Worm (Caenorhabditis elegans) whole organism, L1 larva: Measurements from ENCODE around the gene Y116A8C.40.

Experiments
- C16A3.4 ChIP-seq: fragments of 150-350 bp; optimal IDR thresholded peaks from 2 replicates; lab custom pipeline; 2014; ENCODE audit warnings: missing biosample characterization, missing genetic modification characterization
- F16B12.6 ChIP-seq: fragments of 150-350 bp; optimal IDR thresholded peaks from 2 replicates; lab custom pipeline; 2014; ENCODE audit warnings: missing biosample characterization, missing genetic modification characterization
- ceh-63 ChIP-seq: fragments of 200-800 bp; sonication (Bioruptor generic); optimal IDR thresholded peaks from 2 replicates; lab custom pipeline; 2018; ENCODE audit warnings: mild to moderate bottlenecking, missing genetic modification characterization, missing compliant biosample characterization
- ceh-8 ChIP-seq: fragments of 200-800 bp; sonication (Bioruptor generic); optimal IDR thresholded peaks from 2 replicates; lab custom pipeline; 2018; ENCODE audit warnings: mild to moderate bottlenecking, missing genetic modification characterization, moderate library complexity, missing compliant biosample characterization
- dpl-1 ChIP-seq, 3 experiments: fragments of 150-350 bp in 2 of 3; sonication (generic microtip) in 1 of 3; optimal IDR thresholded peaks; 2 replicates each; lab custom pipeline; 2014 to 2017; ENCODE audit warnings: missing biosample characterization in 3 of 3, missing genetic modification characterization in 3 of 3, missing genetic modification reagents in 3 of 3
- efl-1 ChIP-seq, 4 experiments: fragments of 150-350 bp; optimal IDR thresholded peaks in 3 of 4; peaks in 1 of 4; 1 replicate in 1 of 4; 2 replicates in 3 of 4; lab custom pipeline; 2014; ENCODE audit warnings: missing biosample characterization in 2 of 4, missing genetic modification characterization in 2 of 4, missing genetic modification reagents in 2 of 4
- efl-3 ChIP-seq: fragments of 200-800 bp; sonication (Bioruptor generic); optimal IDR thresholded peaks from 2 replicates; lab custom pipeline; 2018; ENCODE audit warnings: mild to moderate bottlenecking, missing genetic modification characterization, missing compliant biosample characterization
- fkh-8 ChIP-seq: sonication (generic microtip); optimal IDR thresholded peaks from 2 replicates; lab custom pipeline; 2016; ENCODE audit warnings: mild to moderate bottlenecking, missing genetic modification characterization, missing compliant biosample characterization
- hlh-17 ChIP-seq: fragments of 200-800 bp; sonication (Bioruptor generic); optimal IDR thresholded peaks from 2 replicates; lab custom pipeline; 2018; ENCODE audit warnings: missing genetic modification characterization, mild to moderate bottlenecking, missing compliant biosample characterization, moderate library complexity, borderline replicate concordance
- irx-1 ChIP-seq: sonication (generic microtip); optimal IDR thresholded peaks from 2 replicates; lab custom pipeline; 2016; ENCODE audit warnings: missing genetic modification characterization, missing compliant biosample characterization
- isw-1 ChIP-seq: fragments of 200-800 bp; sonication (Bioruptor generic); IDR thresholded peaks from 2 replicates; pipeline ENCODE4 v1.3.6; 2022; ENCODE audit warnings: missing genetic modification characterization, missing compliant biosample characterization
- jun-1 ChIP-seq: fragments of 150-350 bp; optimal IDR thresholded peaks from 2 replicates; lab custom pipeline; 2014; ENCODE audit warnings: missing biosample characterization, missing genetic modification reagents, missing genetic modification characterization
- lin-15B ChIP-seq: fragments of 150-350 bp; sonication (generic microtip); optimal IDR thresholded peaks from 3 replicates; lab custom pipeline; 2014; ENCODE audit warnings: missing biosample characterization, missing genetic modification characterization
- lin-35 ChIP-seq, 2 experiments: fragments of 150-350 bp; optimal IDR thresholded peaks; 2 replicates each; lab custom pipeline; 2014; ENCODE audit warnings: missing biosample characterization in 2 of 2, missing genetic modification characterization in 2 of 2, missing genetic modification reagents in 2 of 2
- lsy-2 ChIP-seq, 2 experiments: fragments of 150-350 bp; optimal IDR thresholded peaks; 2 replicates each; lab custom pipeline; 2014; ENCODE audit warnings: missing biosample characterization in 2 of 2, missing genetic modification characterization in 2 of 2
- nhr-19 ChIP-seq: fragments of 200-800 bp; sonication (Bioruptor generic); conservative IDR thresholded peaks from 2 replicates; pipeline ENCODE4 v1.3.6; 2022; ENCODE audit warnings: missing genetic modification characterization, missing compliant biosample characterization
- nhr-20 ChIP-seq: sonication (generic microtip); optimal IDR thresholded peaks from 2 replicates; lab custom pipeline; 2016; ENCODE audit warnings: mild to moderate bottlenecking, missing genetic modification characterization, missing compliant biosample characterization
- nhr-47 ChIP-seq: sonication (generic microtip); optimal IDR thresholded peaks from 2 replicates; lab custom pipeline; 2016; ENCODE audit warnings: mild to moderate bottlenecking, missing genetic modification characterization, moderate library complexity, missing compliant biosample characterization
- nhr-71 ChIP-seq: sonication (generic microtip); optimal IDR thresholded peaks from 2 replicates; lab custom pipeline; 2016; ENCODE audit warnings: mild to moderate bottlenecking, missing genetic modification characterization, moderate library complexity, missing compliant biosample characterization
- nhr-76 ChIP-seq: sonication (generic microtip); optimal IDR thresholded peaks from 2 replicates; lab custom pipeline; 2017; ENCODE audit warnings: missing biosample characterization, missing genetic modification characterization
- nhr-84 ChIP-seq: sonication (generic microtip); optimal IDR thresholded peaks from 2 replicates; lab custom pipeline; 2017; ENCODE audit warnings: missing biosample characterization, missing genetic modification characterization
- nhr-85 ChIP-seq: sonication (generic microtip); peaks from one replicate; lab custom pipeline; 2016; ENCODE audit warnings: missing genetic modification characterization, inconsistent platforms, missing compliant biosample characterization
- pqm-1 ChIP-seq: sonication (generic microtip); optimal IDR thresholded peaks from 3 replicates; lab custom pipeline; 2017; ENCODE audit warnings: missing biosample characterization, missing genetic modification characterization
- rnt-1 ChIP-seq: sonication (generic microtip); optimal IDR thresholded peaks from 2 replicates; lab custom pipeline; 2016; ENCODE audit warnings: mild to moderate bottlenecking, missing genetic modification characterization, moderate library complexity, missing compliant biosample characterization
- snu-23 ChIP-seq: sonication (generic microtip); optimal IDR thresholded peaks from 2 replicates; lab custom pipeline; 2016; ENCODE audit warnings: missing genetic modification characterization, missing compliant biosample characterization
- unc-86 ChIP-seq: sonication (generic microtip); optimal IDR thresholded peaks from 2 replicates; lab custom pipeline; 2016; ENCODE audit warnings: missing genetic modification characterization, missing compliant biosample characterization
- vab-15 ChIP-seq: sonication (generic microtip); optimal IDR thresholded peaks from 2 replicates; lab custom pipeline; 2017; ENCODE audit warnings: missing genotype, mild to moderate bottlenecking, missing genetic modification characterization, missing compliant biosample characterization
- ztf-11 ChIP-seq, 2 experiments: sonication (generic microtip); optimal IDR thresholded peaks; 2 replicates each; lab custom pipeline; 2016 to 2017; ENCODE audit warnings: missing genetic modification characterization in 2 of 2, missing biosample characterization in 1 of 2, missing compliant biosample characterization in 1 of 2

Y116A8C.40 gene

ce11 chrIV:17105578-17105977, 45.2 kb downstream of the Y116A8C.40 start:
- TF ChIP-seq vab-15: no peak
- no peak for TF ChIP-seq C16A3.4 (tag; lab: Kevin White, UChicago)
- no peak for TF ChIP-seq lin-15B (tag; lab: Kevin White, UChicago)
- no peak for TF ChIP-seq nhr-47 (tag; lab: Kevin White, UChicago)
- no peak for TF ChIP-seq nhr-19
- TF ChIP-seq, all 84 proteins: peak for 0

DNA sequence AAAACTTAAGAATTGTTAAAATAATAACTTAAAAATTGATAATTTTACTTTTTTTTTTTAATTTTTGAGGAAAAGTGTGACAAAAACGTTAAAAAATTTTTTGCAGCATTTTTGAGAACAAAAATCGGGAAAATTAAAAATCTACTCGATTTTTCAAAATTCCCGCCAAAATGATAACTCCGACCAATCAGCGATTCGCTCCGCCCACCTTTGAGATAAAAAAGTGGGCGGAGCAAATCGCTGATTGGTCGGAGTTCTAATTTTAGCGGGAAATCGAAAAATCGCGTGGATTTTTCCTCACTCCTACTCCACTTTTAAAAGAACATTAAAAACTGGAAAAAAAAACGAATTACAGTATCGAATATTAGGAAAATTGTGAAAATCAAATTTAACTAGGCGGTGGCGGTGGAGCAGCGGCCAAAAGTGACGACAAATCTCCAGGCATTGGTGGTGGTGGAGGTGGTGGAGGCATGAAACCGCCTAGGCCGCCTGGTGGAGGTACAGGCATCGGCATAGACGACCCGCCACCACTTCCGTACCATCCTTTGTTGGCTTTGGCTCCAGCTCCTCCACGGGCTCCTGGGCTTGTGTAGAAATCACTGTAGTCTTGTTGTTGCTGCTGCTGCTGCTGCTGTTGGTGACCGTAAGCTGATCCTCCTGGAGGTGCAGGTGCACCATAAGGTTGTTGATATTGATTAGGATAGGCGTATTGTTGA, 46.5 kb downstream of the Y116A8C.40 start:
- TF ChIP-seq unc-86 (tag; lab: Kevin White, UChicago) (no peak), ceh-63 (GFP tag; lab: Kevin White, UChicago) (no peak), nhr-76 (no peak), ceh-8 (GFP tag; lab: Kevin White, UChicago) (no peak), ztf-11 (tag; optimal IDR thresholded peaks at IDR 0.05; lab: Kevin White, UChicago) (no peak), nhr-19 (no peak), lin-15B (tag; lab: Kevin White, UChicago) (no peak), nhr-85 (tag; lab: Kevin White, UChicago) (no peak), F16B12.6 (tag; lab: Kevin White, UChicago) (no peak), dpl-1 (GFP tag; optimal IDR thresholded peaks at IDR 0.05; lab: Kevin White, UChicago) (peak in 2 of 3 experiments; percentile 20 to 38), snu-23 (no peak), efl-1 (optimal IDR thresholded peaks at IDR 0.05; lab: Kevin White, UChicago) (peak; percentile 17 to 22), efl-1 (GFP tag; optimal IDR thresholded peaks at IDR 0.05 in 1 of 2; lab: Kevin White, UChicago) (peak in 1 of 2 experiments; percentile 72)

DNA sequence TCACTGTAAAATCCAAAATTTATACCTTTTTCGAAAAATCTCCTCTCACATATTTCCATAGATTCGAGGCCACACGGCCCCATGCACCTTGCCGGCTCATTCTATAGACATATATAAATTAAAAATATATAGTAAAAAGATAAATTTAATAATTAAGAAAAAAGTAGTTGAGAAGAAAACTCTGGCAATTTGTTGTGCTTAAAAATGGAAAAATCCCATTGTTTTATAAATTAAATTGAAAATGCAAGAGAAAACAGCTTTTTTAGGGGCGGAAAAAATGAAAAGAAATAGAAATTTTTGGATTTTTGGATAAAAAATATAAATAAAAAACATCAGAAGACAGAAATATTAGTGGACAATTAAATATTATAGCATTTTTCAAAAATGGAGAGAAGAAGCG, 47.2 kb downstream of the Y116A8C.40 start, which contains the start of gene Y116A8C.30:
TSS of gene Y116A8C.30 (minus strand) at position 101 of the 400 bp plus-strand sequence.
- TF ChIP-seq nhr-19: no peak
- peak; percentile 30 for TF ChIP-seq nhr-85 (tag; lab: Kevin White, UChicago)

- TF ChIP-seq nhr-84 (no peak), pqm-1 (tag; lab: Kevin White, UChicago) (no peak), jun-1 (no peak), efl-1 (optimal IDR thresholded peaks at IDR 0.05; lab: Kevin White, UChicago) (no peak), efl-1 (GFP tag; optimal IDR thresholded peaks at IDR 0.05 in 1 of 2; lab: Kevin White, UChicago) (peak in 1 of 2 experiments; percentile 29), ceh-8 (GFP tag; lab: Kevin White, UChicago) (no peak), hlh-17 (GFP tag; lab: Kevin White, UChicago) (no peak), fkh-8 (tag; lab: Kevin White, UChicago) (no peak), nhr-20 (tag; lab: Kevin White, UChicago) (no peak)
Measured at ce11 chrIV:17103116-17103515, 47.7 kb downstream of the Y116A8C.40 start.

- TF ChIP-seq irx-1 (tag; lab: Kevin White, UChicago): no peak
- peak; percentile 17 for TF ChIP-seq nhr-71 (tag; lab: Kevin White, UChicago)
- no peak for TF ChIP-seq isw-1 (GFP tag; lab: Robert Waterston, UW)
- peak; percentile 34; the same call in 1 of the 2 replicates for TF ChIP-seq nhr-19
- no peak for TF ChIP-seq efl-3 (GFP tag; lab: Kevin White, UChicago)
- TF ChIP-seq rnt-1 (tag; lab: Kevin White, UChicago): peak; percentile 36
- peak in 1 of 2 experiments; percentile 11 for TF ChIP-seq lsy-2 (tag; optimal IDR thresholded peaks at IDR 0.05; lab: Kevin White, UChicago)
- TF ChIP-seq lin-35 (GFP tag; optimal IDR thresholded peaks at IDR 0.05; lab: Kevin White, UChicago): peak in 1 of 2 experiments; percentile 15
- no peak for TF ChIP-seq nhr-20 (tag; lab: Kevin White, UChicago)
- peak; percentile 42 for TF ChIP-seq snu-23
Measured at ce11 chrIV:17100628-17101338, 50.0 kb downstream of the Y116A8C.40 start.
